Fruit fly (Drosophila melanogaster) whole organism, embryonic: ENCODE results near the gene Muc18B.

Experiments
- Abd-B ChIP-seq: fragments of 200-800 bp; sonication (Bioruptor generic); optimal IDR thresholded peaks from 2 replicates; lab custom pipeline; 2018; ENCODE audit warnings: missing biosample characterization, mild to moderate bottlenecking, missing genetic modification characterization, moderate library complexity
- CG10147 ChIP-seq: fragments of 200-800 bp; sonication (Bioruptor generic); optimal IDR thresholded peaks from 2 replicates; lab custom pipeline; 2019; ENCODE audit warnings: missing biosample characterization, mild to moderate bottlenecking, missing genetic modification characterization, moderate library complexity
- CG12155 ChIP-seq: fragments of 200-800 bp; sonication (Bioruptor generic); optimal IDR thresholded peaks from 3 replicates; lab custom pipeline; 2016; ENCODE audit warnings: missing biosample characterization, missing genetic modification characterization
- CG1233 ChIP-seq: fragments of 200-800 bp; sonication (Bioruptor generic); optimal IDR thresholded peaks from 4 replicates; lab custom pipeline; 2018; ENCODE audit warnings: missing biosample characterization, mild to moderate bottlenecking, missing genetic modification characterization
- CG12942 ChIP-seq: fragments of 200-800 bp; sonication (Bioruptor generic); optimal IDR thresholded peaks from 3 replicates; lab custom pipeline; 2016; ENCODE audit warnings: missing biosample characterization, missing genetic modification characterization
- CG1529 ChIP-seq: fragments of 200-800 bp; sonication (Bioruptor generic); optimal IDR thresholded peaks from 3 replicates; lab custom pipeline; 2018; ENCODE audit warnings: missing biosample characterization, missing genetic modification characterization
- CG15514 ChIP-seq: fragments of 200-800 bp; sonication (Bioruptor generic); optimal IDR thresholded peaks from 3 replicates; lab custom pipeline; 2017; ENCODE audit warnings: missing biosample characterization, missing genetic modification characterization, mild to moderate bottlenecking, moderate library complexity, missing genetic modification reagents
- CG15696 ChIP-seq: fragments of 200-800 bp; sonication (Bioruptor generic); optimal IDR thresholded peaks from 2 replicates; lab custom pipeline; 2019; ENCODE audit warnings: missing biosample characterization, mild to moderate bottlenecking, missing genetic modification characterization, moderate library complexity
- CG16779 ChIP-seq: fragments of 200-800 bp; sonication (Bioruptor generic); IDR thresholded peaks from 2 replicates; pipeline ENCODE4 v1.3.6; 2022; ENCODE audit warnings: missing biosample characterization, missing genetic modification characterization
- CG16815 ChIP-seq: fragments of 200-800 bp; sonication (Bioruptor generic); optimal IDR thresholded peaks from 3 replicates; lab custom pipeline; 2017; ENCODE audit warnings: missing biosample characterization, mild to moderate bottlenecking, missing genetic modification characterization
- CG17186 ChIP-seq: fragments of 200-800 bp; sonication (Bioruptor generic); optimal IDR thresholded peaks from 3 replicates; lab custom pipeline; 2017; ENCODE audit warnings: missing biosample characterization, missing genetic modification reagents, missing genetic modification characterization
- CG17568 ChIP-seq: fragments of 200-800 bp; sonication (Bioruptor generic); optimal IDR thresholded peaks from 2 replicates; lab custom pipeline; 2018; ENCODE audit warnings: missing biosample characterization, mild to moderate bottlenecking, missing genetic modification characterization, moderate library complexity
- CG1792 ChIP-seq: fragments of 200-800 bp; sonication (Bioruptor generic); optimal IDR thresholded peaks from 2 replicates; lab custom pipeline; 2016; ENCODE audit warnings: missing biosample characterization, missing genetic modification characterization
- CG18262 ChIP-seq: fragments of 200-800 bp; optimal IDR thresholded peaks from 3 replicates; lab custom pipeline; 2019; ENCODE audit warnings: missing biosample characterization, mild to moderate bottlenecking, missing genetic modification characterization, moderate library complexity
- CG2116 ChIP-seq: fragments of 200-800 bp; sonication (Bioruptor generic); optimal IDR thresholded peaks from 3 replicates; lab custom pipeline; 2018; ENCODE audit warnings: missing biosample characterization, mild to moderate bottlenecking, missing genetic modification characterization
- CG2129 ChIP-seq: fragments of 200-800 bp; sonication (Bioruptor generic); IDR thresholded peaks from 2 replicates; pipeline ENCODE4 v1.3.6; 2022; ENCODE audit warnings: missing biosample characterization, missing genetic modification characterization; ENCODE audit not compliant: partially characterized antibody
- CG30403 ChIP-seq: fragments of 200-800 bp; sonication (Bioruptor generic); optimal IDR thresholded peaks from 3 replicates; lab custom pipeline; 2016; ENCODE audit warnings: missing biosample characterization, missing genetic modification characterization
- CG3065 ChIP-seq: fragments of 200-800 bp; sonication (Bioruptor generic); optimal IDR thresholded peaks from 2 replicates; lab custom pipeline; 2016; ENCODE audit warnings: missing biosample characterization, missing genetic modification characterization
- CG43689 ChIP-seq: fragments of 200-800 bp; sonication (Bioruptor generic); IDR thresholded peaks from 2 replicates; pipeline ENCODE4 v1.3.6; 2022; ENCODE audit warnings: missing biosample characterization, missing genetic modification characterization
- CG4730 ChIP-seq: fragments of 200-800 bp; sonication (Bioruptor generic); IDR thresholded peaks from 2 replicates; pipeline ENCODE4 v1.3.6; 2022; ENCODE audit warnings: missing biosample characterization, missing genetic modification characterization
- CG4854 ChIP-seq: fragments of 200-800 bp; sonication (Bioruptor generic); optimal IDR thresholded peaks from 2 replicates; lab custom pipeline; 2016; ENCODE audit warnings: missing biosample characterization, missing genetic modification characterization, inconsistent platforms
- CG6689 ChIP-seq: fragments of 200-800 bp; sonication (Bioruptor generic); IDR thresholded peaks from 2 replicates; pipeline ENCODE4 v1.3.6; 2022; ENCODE audit warnings: missing biosample characterization, missing genetic modification characterization
- CG7556 ChIP-seq: fragments of 200-800 bp; sonication (Bioruptor generic); optimal IDR thresholded peaks from 2 replicates; lab custom pipeline; 2017; ENCODE audit warnings: missing biosample characterization, mild to moderate bottlenecking, missing genetic modification characterization
- CG7839 ChIP-seq: fragments of 200-800 bp; sonication (Bioruptor generic); optimal IDR thresholded peaks from 3 replicates; lab custom pipeline; 2018; ENCODE audit warnings: missing biosample characterization, mild to moderate bottlenecking, missing genetic modification characterization, moderate library complexity
- CG8281 ChIP-seq: fragments of 200-800 bp; sonication (Bioruptor generic); optimal IDR thresholded peaks from 2 replicates; lab custom pipeline; 2018; ENCODE audit warnings: missing biosample characterization, mild to moderate bottlenecking, missing genetic modification characterization, moderate library complexity
- CG9932 ChIP-seq: fragments of 200-800 bp; sonication (Bioruptor generic); IDR thresholded peaks from 2 replicates; pipeline ENCODE4 v1.3.6; 2022; ENCODE audit warnings: missing biosample characterization, missing genetic modification characterization
- CoRest ChIP-seq: fragments of 200-800 bp; sonication (Bioruptor generic); optimal IDR thresholded peaks from 3 replicates; lab custom pipeline; 2018; ENCODE audit warnings: missing biosample characterization, mild to moderate bottlenecking, missing genetic modification characterization, moderate library complexity
- E2f2 ChIP-seq: fragments of 200-800 bp; sonication (Bioruptor generic); IDR thresholded peaks from 2 replicates; pipeline ENCODE4 v1.3.6; 2022; ENCODE audit warnings: missing biosample characterization, missing genetic modification characterization
- H2.0 ChIP-seq: fragments of 200-800 bp; sonication (Bioruptor generic); IDR thresholded peaks from 2 replicates; pipeline ENCODE4 v1.3.6; 2022; ENCODE audit warnings: missing biosample characterization, missing genetic modification characterization
- Med ChIP-seq: fragments of 200-800 bp; sonication (Bioruptor generic); peaks from one replicate; lab custom pipeline; 2016; ENCODE audit warnings: missing biosample characterization, missing genetic modification characterization, mild to moderate bottlenecking, inconsistent platforms, moderate library complexity
- Rfx ChIP-seq: fragments of 200-800 bp; sonication (Bioruptor generic); IDR thresholded peaks from 2 replicates; pipeline ENCODE4 v1.3.6; 2022; ENCODE audit warnings: missing biosample characterization, missing genetic modification characterization
- dimm ChIP-seq: fragments of 200-800 bp; sonication (Bioruptor generic); IDR thresholded peaks from 2 replicates; pipeline ENCODE4 v1.3.6; 2022; ENCODE audit warnings: missing biosample characterization, missing genetic modification characterization
- dysf ChIP-seq: fragments of 200-800 bp; sonication (Bioruptor generic); IDR thresholded peaks from 3 replicates; pipeline ENCODE4 v1.3.6; 2022; ENCODE audit warnings: missing biosample characterization, missing genetic modification characterization
- eve ChIP-seq, 2 experiments: fragments of >200 bp; optimal IDR thresholded peaks; 2 replicates each; lab custom pipeline; 2017; ENCODE audit warnings: missing biosample characterization in 2 of 2, missing genetic modification characterization in 2 of 2
- fd102C ChIP-seq: fragments of 200-800 bp; sonication (Bioruptor generic); optimal IDR thresholded peaks from 2 replicates; lab custom pipeline; 2018; ENCODE audit warnings: missing biosample characterization, mild to moderate bottlenecking, missing genetic modification characterization, moderate library complexity
- fru ChIP-seq: fragments of >200 bp; optimal IDR thresholded peaks from 2 replicates; lab custom pipeline; 2017
- grau ChIP-seq: fragments of 200-800 bp; optimal IDR thresholded peaks from 3 replicates; lab custom pipeline; 2019; ENCODE audit warnings: missing biosample characterization, mild to moderate bottlenecking, missing genetic modification characterization, moderate library complexity
- gsb ChIP-seq: fragments of 200-800 bp; sonication (Bioruptor generic); IDR thresholded peaks from 2 replicates; pipeline ENCODE4 v1.3.6; 2022; ENCODE audit warnings: missing biosample characterization, missing genetic modification characterization
- knrl ChIP-seq: fragments of 200-800 bp; sonication (Bioruptor generic); IDR thresholded peaks from 3 replicates; pipeline ENCODE4 v1.3.6; 2022; ENCODE audit warnings: missing biosample characterization, missing genetic modification characterization; ENCODE audit not compliant: partially characterized antibody
- lilli ChIP-seq: fragments of 200-800 bp; sonication (Bioruptor generic); optimal IDR thresholded peaks from 3 replicates; lab custom pipeline; 2016; ENCODE audit warnings: missing biosample characterization, missing genetic modification characterization
- lmd ChIP-seq: fragments of 200-800 bp; sonication (Bioruptor generic); IDR thresholded peaks from 2 replicates; pipeline ENCODE4 v1.3.6; 2022; ENCODE audit warnings: missing biosample characterization, missing genetic modification characterization
- nmo ChIP-seq: fragments of 200-800 bp; sonication (Bioruptor generic); optimal IDR thresholded peaks from 2 replicates; lab custom pipeline; 2018; ENCODE audit warnings: missing biosample characterization, mild to moderate bottlenecking, missing genetic modification characterization, moderate library complexity
- pfk ChIP-seq: fragments of 200-800 bp; sonication (Bioruptor generic); optimal IDR thresholded peaks from 2 replicates; lab custom pipeline; 2018; ENCODE audit warnings: missing biosample characterization, mild to moderate bottlenecking, missing genetic modification characterization, moderate library complexity
- pho ChIP-seq: fragments of 200-800 bp; sonication (Bioruptor generic); optimal IDR thresholded peaks from 2 replicates; lab custom pipeline; 2016; ENCODE audit warnings: missing biosample characterization, missing genetic modification characterization
- pnt ChIP-seq: fragments of 200-800 bp; sonication (Bioruptor generic); optimal IDR thresholded peaks from 3 replicates; lab custom pipeline; 2016; ENCODE audit warnings: missing biosample characterization, missing genetic modification characterization
- sd ChIP-seq: fragments of 200-800 bp; sonication (Bioruptor generic); optimal IDR thresholded peaks from 3 replicates; lab custom pipeline; 2018; ENCODE audit warnings: missing biosample characterization, mild to moderate bottlenecking, missing genetic modification characterization, moderate library complexity
- sima ChIP-seq: fragments of 200-800 bp; sonication (Bioruptor generic); optimal IDR thresholded peaks from 2 replicates; lab custom pipeline; 2016; ENCODE audit warnings: missing biosample characterization, missing genetic modification characterization
- sr ChIP-seq: fragments of 200-800 bp; sonication (Bioruptor generic); IDR thresholded peaks from 3 replicates; pipeline ENCODE4 v1.3.6; 2022; ENCODE audit warnings: missing biosample characterization, missing genetic modification characterization
- stc ChIP-seq: fragments of 200-800 bp; sonication (Bioruptor generic); IDR thresholded peaks from 2 replicates; pipeline ENCODE4 v1.3.6; 2022; ENCODE audit warnings: missing biosample characterization, missing genetic modification characterization
- toy ChIP-seq: fragments of 200-800 bp; sonication (Bioruptor generic); IDR thresholded peaks from 2 replicates; pipeline ENCODE4 v1.3.6; 2022; ENCODE audit warnings: missing biosample characterization, missing genetic modification characterization
- tup ChIP-seq: fragments of 200-800 bp; sonication (Bioruptor generic); optimal IDR thresholded peaks from 2 replicates; lab custom pipeline; 2016; ENCODE audit warnings: missing biosample characterization, mild to moderate bottlenecking, missing genetic modification characterization, moderate library complexity
- wek ChIP-seq: fragments of 200-800 bp; sonication (Bioruptor generic); optimal IDR thresholded peaks from 3 replicates; lab custom pipeline; 2018; ENCODE audit warnings: missing biosample characterization, mild to moderate bottlenecking, missing genetic modification characterization, moderate library complexity

Muc18B gene

DNA sequence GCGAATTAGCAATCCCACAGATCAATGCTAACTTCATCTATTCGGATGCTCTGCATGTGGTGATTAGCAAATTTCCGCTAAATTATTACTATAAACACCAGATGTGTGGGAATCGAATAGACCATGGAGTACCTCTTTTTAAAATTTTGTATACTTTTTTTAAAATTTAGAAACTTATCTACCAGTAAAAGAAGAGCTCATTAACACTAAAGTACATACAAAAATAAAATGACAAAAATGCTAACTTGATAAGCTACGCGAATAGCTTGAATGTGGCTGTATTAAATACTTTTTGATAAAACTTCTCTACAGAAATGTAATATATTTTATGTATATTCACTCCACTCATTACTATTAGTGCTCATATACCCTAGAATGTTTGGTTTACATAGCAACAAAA lies 41.2 kb upstream of the Muc18B start (continued):
- TF ChIP-seq sd (tag; lab: Kevin White, UChicago): no peak
- TF ChIP-seq stc (GFP tag; lab: Robert Waterston, UW): no peak
- TF ChIP-seq CG7556 (GFP tag; lab: Kevin White, UChicago): peak; percentile 42
- peak; percentile 43 for TF ChIP-seq CG7839 (tag; lab: Kevin White, UChicago)
- TF ChIP-seq wek (GFP tag; lab: Kevin White, UChicago): no peak
- no peak for TF ChIP-seq CG4730 (GFP tag; lab: Robert Waterston, UW)
- no peak for TF ChIP-seq fru (lab: Kevin White, UChicago)
- no peak for TF ChIP-seq knrl (GFP tag; lab: Robert Waterston, UW)
- no peak for TF ChIP-seq CG17568 (GFP tag; lab: Kevin White, UChicago)
- no peak for TF ChIP-seq pho (GFP tag; lab: Kevin White, UChicago)
- TF ChIP-seq CG16815 (GFP tag; lab: Kevin White, UChicago): no peak
- no peak for TF ChIP-seq dimm (GFP tag; lab: Robert Waterston, UW)
- no peak for TF ChIP-seq gsb (GFP tag; lab: Robert Waterston, UW)
- no peak for TF ChIP-seq CG12155 (GFP tag; lab: Kevin White, UChicago)
- TF ChIP-seq CG2129: no peak
- no peak for TF ChIP-seq CG43689 (GFP tag; lab: Robert Waterston, UW)
- no peak for TF ChIP-seq CG16779
- no peak for TF ChIP-seq sr (GFP tag; lab: Robert Waterston, UW)
- peak; percentile 24 for TF ChIP-seq nmo (GFP tag; lab: Kevin White, UChicago)
- TF ChIP-seq Abd-B: no peak
- no peak for TF ChIP-seq CG15514 (GFP tag; lab: Kevin White, UChicago)
- no peak for TF ChIP-seq CG10147
- no peak for TF ChIP-seq CG2116
- no peak for TF ChIP-seq CG6689 (GFP tag; lab: Robert Waterston, UW)
- no peak for TF ChIP-seq pnt (GFP tag; lab: Kevin White, UChicago)
- no peak for TF ChIP-seq toy (GFP tag; lab: Robert Waterston, UW)
- no peak for TF ChIP-seq sima (GFP tag; lab: Kevin White, UChicago)
- TF ChIP-seq CG18262 (tag; lab: Kevin White, UChicago): no peak
- TF ChIP-seq E2f2: no peak
- TF ChIP-seq pfk (GFP tag; lab: Kevin White, UChicago): no peak
- no peak for TF ChIP-seq CG3065 (GFP tag; lab: Kevin White, UChicago)
- no peak for TF ChIP-seq CG15696 (tag; lab: Kevin White, UChicago)
- TF ChIP-seq CG9932 (GFP tag; lab: Robert Waterston, UW): peak; percentile 43; the same call in 1 of the 2 replicates
- no peak for TF ChIP-seq CG1529 (GFP tag; lab: Kevin White, UChicago)
- TF ChIP-seq lilli (GFP tag; lab: Kevin White, UChicago): peak; percentile 12
- no peak for TF ChIP-seq CG12942
- no peak for TF ChIP-seq H2.0 (GFP tag; lab: Robert Waterston, UW)
- TF ChIP-seq Med (GFP tag; lab: Kevin White, UChicago): peak; percentile 59
- TF ChIP-seq fd102C (GFP tag; lab: Kevin White, UChicago): no peak
- no peak for TF ChIP-seq tup (GFP tag; lab: Kevin White, UChicago)
- no peak for TF ChIP-seq CG17186 (GFP tag; lab: Kevin White, UChicago)
- TF ChIP-seq CG8281: no peak
- no peak for TF ChIP-seq CG1233 (GFP tag; lab: Kevin White, UChicago)
- peak; percentile 54 for TF ChIP-seq grau (tag; lab: Kevin White, UChicago)
- no peak for TF ChIP-seq dysf (GFP tag; lab: Robert Waterston, UW)
- TF ChIP-seq CG4854 (GFP tag; lab: Kevin White, UChicago): no peak
- no peak for TF ChIP-seq CG30403 (GFP tag; lab: Kevin White, UChicago)
- TF ChIP-seq lmd (GFP tag; lab: Robert Waterston, UW): no peak
- TF ChIP-seq Rfx (GFP tag; lab: Robert Waterston, UW): 0 out of 2 replicates have a peak, but pooled peaks have one; percentile 13
- peak; percentile 49 for TF ChIP-seq CoRest
- no peak for TF ChIP-seq eve (GFP tag; optimal IDR thresholded peaks at IDR 0.05; lab: Kevin White, UChicago)
- TF ChIP-seq CG1792 (GFP tag; lab: Kevin White, UChicago): no peak
